Worm (Caenorhabditis elegans) whole organism, L4 larva: ENCODE measurements around the gene irld-27.
A peak's percentile ranks its signal among the peaks of the same experiment; 100 is the strongest.

Source experiments
- D1046.2 ChIP-seq: fragments of 200-800 bp; sonication (Bioruptor generic); IDR thresholded peaks from 2 replicates; pipeline ENCODE4 v1.3.6; 2022; ENCODE audit warnings: missing genetic modification characterization, missing compliant biosample characterization
- daf-16 ChIP-seq, 3 experiments: sonication (generic microtip); optimal IDR thresholded peaks; 2 replicates each; lab custom pipeline; 2016 to 2017; ENCODE audit warnings: missing genetic modification characterization in 3 of 3, missing genetic modification reagents in 3 of 3, mild to moderate bottlenecking in 2 of 3, missing compliant biosample characterization in 2 of 3, missing biosample characterization in 1 of 3, moderate library complexity in 1 of 3
- duxl-1 ChIP-seq: sonication (generic microtip); optimal IDR thresholded peaks from 2 replicates; lab custom pipeline; 2016; ENCODE audit warnings: mild to moderate bottlenecking, missing genetic modification characterization, moderate library complexity, missing compliant biosample characterization; ENCODE audit not compliant: poor library complexity
- mxl-3 ChIP-seq: fragments of 200-800 bp; sonication (Bioruptor generic); optimal IDR thresholded peaks from 2 replicates; lab custom pipeline; 2018; ENCODE audit warnings: mild to moderate bottlenecking, missing genetic modification characterization, missing compliant biosample characterization
- nhr-11 ChIP-seq: fragments of 150-350 bp; optimal IDR thresholded peaks from 2 replicates; lab custom pipeline; 2014; ENCODE audit warnings: missing biosample characterization, missing genetic modification characterization
- nhr-25 ChIP-seq: sonication (generic microtip); optimal IDR thresholded peaks from 2 replicates; lab custom pipeline; 2017; ENCODE audit warnings: missing genetic modification characterization, mild to moderate bottlenecking, missing compliant biosample characterization, antibody characterized with exemption, moderate library complexity, borderline replicate concordance; ENCODE audit not compliant: insufficient read depth
- ztf-11 ChIP-seq: fragments of 150-350 bp; optimal IDR thresholded peaks from 2 replicates; lab custom pipeline; 2014; ENCODE audit warnings: missing biosample characterization, missing genetic modification characterization
- ztf-7 ChIP-seq: fragments of 150-350 bp; optimal IDR thresholded peaks from 2 replicates; lab custom pipeline; 2014; ENCODE audit warnings: missing biosample characterization, missing genetic modification characterization

- no peak for TF ChIP-seq ztf-7 (tag; lab: Kevin White, UChicago)
- TF ChIP-seq D1046.2 (GFP tag; lab: Robert Waterston, UW) = no peak
- TF ChIP-seq mxl-3 = no peak
- no peak for TF ChIP-seq nhr-11 (tag; lab: Kevin White, UChicago)
- no peak for TF ChIP-seq nhr-25 (tag; lab: Kevin White, UChicago)
- TF ChIP-seq duxl-1 (tag; lab: Kevin White, UChicago) = no peak
- no peak for TF ChIP-seq daf-16 (GFP tag; optimal IDR thresholded peaks at IDR 0.05; lab: Kevin White, UChicago)
- peak; percentile 91 for TF ChIP-seq daf-16 (tag; optimal IDR thresholded peaks at IDR 0.05; lab: Kevin White, UChicago)
- no peak for TF ChIP-seq ztf-11 (tag; lab: Kevin White, UChicago)
Measured at ce11 chrII:3296644-3297043, 35.5 kb upstream of the irld-27 start, which contains the start of gene btb-16.
